In the genomic region with DNA sequence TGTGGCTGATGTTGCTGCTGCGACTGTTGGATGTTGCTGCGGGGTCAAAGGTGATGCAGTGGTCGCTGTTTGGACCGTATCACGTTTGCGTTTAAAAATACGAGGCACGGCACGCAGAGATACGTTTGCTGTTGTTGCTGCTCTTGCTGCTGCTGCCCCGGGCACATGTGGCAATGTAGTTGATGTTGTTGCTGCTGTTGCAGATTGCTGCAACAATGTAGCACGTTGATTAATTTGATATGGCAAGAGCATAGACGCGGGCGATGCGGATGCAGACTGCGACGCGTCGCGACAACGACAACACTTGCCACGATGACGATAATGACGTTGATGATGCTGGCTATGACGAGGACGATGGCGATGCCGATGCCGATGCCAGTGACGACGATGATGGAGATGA, we compare ENCODE assay signal across 2 fruit fly cellular contexts.
A peak's percentile ranks its signal among the peaks of the same experiment; 100 is the strongest.
TF ChIP-seq lines count a peak whose summit lies in the region.

No protein-coding gene starts in this region.

TF ChIP-seq in whole organism, prepupa, 60 proteins besides CTCF, POLR2A, EP300 and RAD21:
- TF ChIP-seq Eip78C (GFP tag; lab: Kevin White, UChicago) (no peak), dsx (GFP tag; optimal IDR thresholded peaks at IDR 0.05; lab: Kevin White, UChicago; ENCODE audit: poor library complexity, severe bottlenecking) (peak; percentile 100), CG6808 (GFP tag; optimal IDR thresholded peaks at IDR 0.05; lab: Kevin White, UChicago) (peak; percentile 5), CG9139 (GFP tag; optimal IDR thresholded peaks at IDR 0.05; lab: Kevin White, UChicago) (peak; percentile 9), svp (GFP tag; lab: Kevin White, UChicago) (peak; percentile 74), spab (GFP tag; optimal IDR thresholded peaks at IDR 0.05; lab: Kevin White, UChicago) (no peak), ss (GFP tag; optimal IDR thresholded peaks at IDR 0.05; lab: Kevin White, UChicago) (peak in 1 of 2 experiments; percentile 44)

TF ChIP-seq in whole organism, pupa, 21 proteins besides CTCF, POLR2A, EP300 and RAD21:
- TF ChIP-seq Snoo (tag; optimal IDR thresholded peaks at IDR 0.05; lab: Kevin White, UChicago): no peak
- TF ChIP-seq EcR (GFP tag; optimal IDR thresholded peaks at IDR 0.05; lab: Kevin White, UChicago): peak; percentile 43
- TF ChIP-seq CG4496 (GFP tag; IDR thresholded peaks at IDR 0.05; lab: Robert Waterston, UW): no peak
- TF ChIP-seq D1 (tag; optimal IDR thresholded peaks at IDR 0.05; lab: Kevin White, UChicago): no peak
- no peak for TF ChIP-seq Pif1A (GFP tag; optimal IDR thresholded peaks at IDR 0.05; lab: Kevin White, UChicago)
- no peak for TF ChIP-seq CG9948 (tag; optimal IDR thresholded peaks at IDR 0.05; lab: Kevin White, UChicago)
- TF ChIP-seq CG32121 (GFP tag; IDR thresholded peaks at IDR 0.05; lab: Robert Waterston, UW): no peak
- no peak for TF ChIP-seq CG8159 (tag; optimal IDR thresholded peaks at IDR 0.05; lab: Kevin White, UChicago)
- TF ChIP-seq CG13204 (GFP tag; optimal IDR thresholded peaks at IDR 0.05; lab: Kevin White, UChicago): peak; percentile 46
- TF ChIP-seq gl (tag; optimal IDR thresholded peaks at IDR 0.05; lab: Kevin White, UChicago): no peak
- TF ChIP-seq CG34367 (tag; optimal IDR thresholded peaks at IDR 0.05; lab: Kevin White, UChicago): no peak
- no peak for TF ChIP-seq CG15710 (tag; optimal IDR thresholded peaks at IDR 0.05; lab: Kevin White, UChicago)
- no peak for TF ChIP-seq CG10348 (GFP tag; IDR thresholded peaks at IDR 0.05; lab: Robert Waterston, UW)
- TF ChIP-seq CG14655 (GFP tag; optimal IDR thresholded peaks at IDR 0.05; lab: Kevin White, UChicago): no peak
- peak; percentile 6; the same call in 1 of the 2 replicates for TF ChIP-seq Ets98B (GFP tag; IDR thresholded peaks at IDR 0.05; lab: Robert Waterston, UW)
